2 fruit fly cellular contexts compared by ENCODE assay signal in genomic region chr3L:1855491-1855890, dm6.
TF ChIP-seq lines count a peak whose summit lies in the region.

Gene CNMa (minus strand): TSS chr3L:1855591.

- no peak for TF ChIP-seq CTCF in whole organism, embryonic (GFP tag; optimal IDR thresholded peaks at IDR 0.05; lab: Kevin White, UChicago)

TF ChIP-seq in whole organism, embryonic, 481 proteins besides CTCF, POLR2A, EP300 and RAD21:
- TF ChIP-seq CG13287 (GFP tag; IDR thresholded peaks at IDR 0.05; lab: Robert Waterston, UW; ENCODE audit: partially characterized antibody) (no peak), CG10274 (GFP tag; optimal IDR thresholded peaks at IDR 0.05; lab: Kevin White, UChicago) (peak; percentile 21), Hr78 (GFP tag; optimal IDR thresholded peaks at IDR 0.05; lab: Kevin White, UChicago) (peak in 1 of 2 experiments; percentile 35), gfzf (GFP tag; optimal IDR thresholded peaks at IDR 0.05; lab: Kevin White, UChicago) (no peak)

TF ChIP-seq in whole organism, prepupa, 60 proteins besides CTCF, POLR2A, EP300 and RAD21:
- TF ChIP-seq svp (GFP tag; lab: Kevin White, UChicago) = peak; percentile 36
- no peak for TF ChIP-seq CG6854 (GFP tag; optimal IDR thresholded peaks at IDR 0.05; lab: Kevin White, UChicago)
- no peak for TF ChIP-seq Eip78C (GFP tag; lab: Kevin White, UChicago)
- TF ChIP-seq ss (GFP tag; optimal IDR thresholded peaks at IDR 0.05; lab: Kevin White, UChicago) = no peak
- TF ChIP-seq CG6163 (GFP tag; IDR thresholded peaks at IDR 0.05; lab: Robert Waterston, UW) = no peak
